Worm (Caenorhabditis elegans): ENCODE results near the gene perm-1.

The perm-1 gene

DNA sequence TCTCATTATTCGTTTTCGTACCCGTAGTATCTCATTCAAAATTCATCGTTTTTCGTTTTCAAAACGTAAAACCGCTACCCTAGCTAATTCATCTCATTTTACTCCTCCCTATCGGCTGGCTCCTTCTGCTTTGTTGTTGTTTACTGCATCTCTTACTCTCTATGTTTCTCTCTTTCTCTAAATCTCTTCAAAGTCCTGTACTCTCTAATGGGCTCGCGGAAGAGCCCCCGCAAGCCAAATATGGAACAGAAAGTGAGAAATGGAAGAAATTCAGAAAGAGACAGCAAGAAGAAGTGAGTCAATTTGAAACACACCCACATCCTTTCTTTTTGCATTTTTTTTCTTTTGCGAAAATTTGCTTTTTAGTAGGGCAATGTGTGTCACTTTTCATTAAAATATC, 42.0 kb upstream of the perm-1 start:
- TF ChIP-seq hlh-11 (tag; optimal IDR thresholded peaks at IDR 0.05) (no peak), egl-27 (tag; optimal IDR thresholded peaks at IDR 0.05) (no peak), nhr-237 (tag; optimal IDR thresholded peaks at IDR 0.05) (no peak), daf-12 (tag; optimal IDR thresholded peaks at IDR 0.05) (no peak), madf-9 (GFP tag; conservative IDR thresholded peaks at IDR 0.05) (no peak), ztf-11 (tag; optimal IDR thresholded peaks at IDR 0.05) (no peak), nhr-42 (GFP tag; IDR thresholded peaks at IDR 0.05) (no peak), rbr-2 (tag; optimal IDR thresholded peaks at IDR 0.05) (peak; percentile 32), aha-1 (tag) (no peak), snpc-1.2 (GFP tag; IDR thresholded peaks at IDR 0.05) (no peak), tra-1 (GFP tag; IDR thresholded peaks at IDR 0.05) (no peak), vab-7 (GFP tag; IDR thresholded peaks at IDR 0.05) (no peak), lsy-2 (tag; optimal IDR thresholded peaks at IDR 0.05) (peak in 1 of 2 experiments; percentile 45), nhr-25 (tag; optimal IDR thresholded peaks at IDR 0.05; ENCODE audit: borderline replicate concordance, insufficient read depth) (no peak), nhr-48 (tag; optimal IDR thresholded peaks at IDR 0.05) (no peak), lin-29 (GFP tag; IDR thresholded peaks at IDR 0.05) (no peak), sdz-12 (GFP tag; optimal IDR thresholded peaks at IDR 0.05) (no peak), hif-1 (tag; optimal IDR thresholded peaks at IDR 0.05) (no peak), Y48G9A.11 (GFP tag; IDR thresholded peaks at IDR 0.05) (no peak), attf-4 (tag; optimal IDR thresholded peaks at IDR 0.05) (no peak), unc-39 (tag; optimal IDR thresholded peaks at IDR 0.05) (no peak), spr-3 (GFP tag; optimal IDR thresholded peaks at IDR 0.05) (no peak), mep-1 (tag; optimal IDR thresholded peaks at IDR 0.05) (peak; percentile 10), mes-2 (tag; optimal IDR thresholded peaks at IDR 0.05; ENCODE audit: poor library complexity, severe bottlenecking) (no peak), cey-2 (tag; optimal IDR thresholded peaks at IDR 0.05; ENCODE audit: borderline replicate concordance, insufficient read depth) (no peak), T26A8.4 (GFP tag; IDR thresholded peaks at IDR 0.05) (no peak), Y75B8A.6 (GFP tag; IDR thresholded peaks at IDR 0.05) (no peak), daf-8 (GFP tag; IDR thresholded peaks at IDR 0.05) (no peak), Y105C5A.15 (GFP tag; IDR thresholded peaks at IDR 0.05) (no peak), mdl-1 (tag; optimal IDR thresholded peaks at IDR 0.05) (peak in 1 of 2 experiments; percentile 28), ceh-82 (tag; optimal IDR thresholded peaks at IDR 0.05) (no peak), mdt-29 (GFP tag; IDR thresholded peaks at IDR 0.05) (no peak), daf-16 (GFP tag; optimal IDR thresholded peaks at IDR 0.05) (peak in 1 of 2 experiments; percentile 56), daf-16 (tag; optimal IDR thresholded peaks at IDR 0.05) (no peak), snpc-4 (tag; optimal IDR thresholded peaks at IDR 0.05) (no peak), hmg-1.1 (GFP tag; IDR thresholded peaks at IDR 0.05) (peak; percentile 79), ces-1 (GFP tag; optimal IDR thresholded peaks at IDR 0.05) (no peak), nhr-102 (tag; optimal IDR thresholded peaks at IDR 0.05) (no peak), set-16 (GFP tag; IDR thresholded peaks at IDR 0.05) (no peak), T20F7.1 (GFP tag; optimal IDR thresholded peaks at IDR 0.05) (no peak), nhr-6 (tag; optimal IDR thresholded peaks at IDR 0.05) (no peak), ceh-20 (GFP tag; IDR thresholded peaks at IDR 0.05) (peak; percentile 55; the same call in 1 of the 2 replicates), saeg-2 (GFP tag; IDR thresholded peaks at IDR 0.05) (no peak)

DNA sequence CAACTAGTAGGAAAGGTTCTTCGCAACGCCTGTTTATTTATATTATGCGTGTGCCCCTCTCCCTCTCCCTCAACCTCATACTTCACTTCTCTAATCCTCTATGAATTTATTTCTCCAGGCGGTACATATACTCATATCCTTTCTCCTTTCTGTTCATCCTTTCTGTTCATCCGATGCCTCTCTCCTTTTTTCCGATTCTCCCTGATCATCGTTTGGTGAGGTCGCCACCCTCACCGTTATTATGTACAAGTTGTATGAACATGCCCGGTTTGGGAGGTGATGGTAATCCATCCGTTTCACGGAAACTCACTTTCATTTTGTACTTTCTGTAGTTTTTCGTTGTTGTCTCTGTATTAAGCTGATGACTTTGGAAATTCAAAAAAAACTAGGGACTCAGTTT, 40.9 kb upstream of the perm-1 start:
- TF ChIP-seq ceh-62 (tag; optimal IDR thresholded peaks at IDR 0.05): no peak
- TF ChIP-seq cey-2 (tag; optimal IDR thresholded peaks at IDR 0.05; ENCODE audit: borderline replicate concordance, insufficient read depth): no peak
- TF ChIP-seq lin-39 (tag; optimal IDR thresholded peaks at IDR 0.05): no peak
- no peak for TF ChIP-seq mxl-3 (GFP tag; optimal IDR thresholded peaks at IDR 0.05)
- TF ChIP-seq D1046.2 (GFP tag; IDR thresholded peaks at IDR 0.05): no peak
- no peak for TF ChIP-seq ces-1 (GFP tag; optimal IDR thresholded peaks at IDR 0.05)
- no peak for TF ChIP-seq arid-1 (GFP tag; conservative IDR thresholded peaks at IDR 0.05)
- TF ChIP-seq ceh-28 (tag; optimal IDR thresholded peaks at IDR 0.05): no peak
- TF ChIP-seq snpc-4 (tag; optimal IDR thresholded peaks at IDR 0.05): no peak
- no peak for TF ChIP-seq ama-1 (optimal IDR thresholded peaks at IDR 0.05)
- TF ChIP-seq mdl-1 (tag; optimal IDR thresholded peaks at IDR 0.05): no peak
- TF ChIP-seq mep-1 (tag; optimal IDR thresholded peaks at IDR 0.05): no peak
- TF ChIP-seq ceh-82 (tag; optimal IDR thresholded peaks at IDR 0.05): no peak
- no peak for TF ChIP-seq nhr-111 (GFP tag; optimal IDR thresholded peaks at IDR 0.05)
- no peak for TF ChIP-seq unc-62 (GFP tag; optimal IDR thresholded peaks at IDR 0.05 in 1 of 2)
- no peak for TF ChIP-seq unc-62 (tag; optimal IDR thresholded peaks at IDR 0.05)
- no peak for TF ChIP-seq F26F4.8 (GFP tag; conservative IDR thresholded peaks at IDR 0.05)

Data from whole organism, L4 larva.